Worm (Caenorhabditis elegans) whole organism, L2 larva: ENCODE data around the gene rhgf-1.

ENCODE experiments used
- F13H6.1 ChIP-seq: sonication (generic microtip); optimal IDR thresholded peaks from 2 replicates; lab custom pipeline; 2016; ENCODE audit warnings: missing genetic modification characterization, missing compliant biosample characterization
- R02D3.7 ChIP-seq: fragments of 150-350 bp; optimal IDR thresholded peaks from 2 replicates; lab custom pipeline; 2014; ENCODE audit warnings: missing biosample characterization, missing genetic modification characterization
- Y55F3AM.14 ChIP-seq: fragments of 200-800 bp; sonication (Bioruptor generic); optimal IDR thresholded peaks from 2 replicates; lab custom pipeline; 2018; ENCODE audit warnings: mild to moderate bottlenecking, missing genetic modification characterization, missing compliant biosample characterization
- ZK546.5 ChIP-seq: sonication (generic microtip); optimal IDR thresholded peaks from 2 replicates; lab custom pipeline; 2017; ENCODE audit warnings: missing biosample characterization, missing genetic modification characterization
- alr-1 ChIP-seq: fragments of 150-350 bp; optimal IDR thresholded peaks from 2 replicates; lab custom pipeline; 2014; ENCODE audit warnings: missing biosample characterization, missing genetic modification characterization
- ama-1 ChIP-seq: fragments of 150-350 bp; optimal IDR thresholded peaks from 2 replicates; lab custom pipeline; 2018; ENCODE audit warnings: inconsistent platforms
- crh-2 ChIP-seq: sonication (generic microtip); optimal IDR thresholded peaks from 2 replicates; lab custom pipeline; 2017; ENCODE audit warnings: missing biosample characterization, missing genetic modification characterization
- dmd-4 ChIP-seq: sonication (generic microtip); optimal IDR thresholded peaks from 2 replicates; lab custom pipeline; 2017; ENCODE audit warnings: missing biosample characterization, missing genetic modification characterization
- egl-27 ChIP-seq: sonication (generic microtip); optimal IDR thresholded peaks from 3 replicates; lab custom pipeline; 2017; ENCODE audit warnings: missing biosample characterization, missing genetic modification reagents, missing genetic modification characterization
- elt-1 ChIP-seq: fragments of 150-350 bp; optimal IDR thresholded peaks from 2 replicates; lab custom pipeline; 2014; ENCODE audit warnings: missing biosample characterization, missing genetic modification characterization
- fos-1 ChIP-seq: fragments of 150-350 bp; optimal IDR thresholded peaks from 2 replicates; lab custom pipeline; 2014; ENCODE audit warnings: missing biosample characterization, missing genetic modification characterization
- lin-39 ChIP-seq: fragments of 150-350 bp; optimal IDR thresholded peaks from 2 replicates; lab custom pipeline; 2014; ENCODE audit warnings: missing biosample characterization, missing genetic modification reagents, missing genetic modification characterization
- mab-5 ChIP-seq: fragments of 150-350 bp; optimal IDR thresholded peaks from 2 replicates; lab custom pipeline; 2014; ENCODE audit warnings: missing biosample characterization, missing genetic modification characterization
- mbf-1 ChIP-seq: sonication (generic microtip); optimal IDR thresholded peaks from 2 replicates; lab custom pipeline; 2017; ENCODE audit warnings: missing biosample characterization, missing genetic modification characterization
- nhr-10 ChIP-seq: sonication (generic microtip); optimal IDR thresholded peaks from 2 replicates; lab custom pipeline; 2017; ENCODE audit warnings: missing biosample characterization, missing genetic modification characterization
- nhr-12 ChIP-seq: fragments of 150-350 bp; optimal IDR thresholded peaks from 2 replicates; lab custom pipeline; 2014; ENCODE audit warnings: missing biosample characterization, missing genetic modification characterization
- nhr-129 ChIP-seq: fragments of 150-350 bp; optimal IDR thresholded peaks from 2 replicates; lab custom pipeline; 2014; ENCODE audit warnings: missing biosample characterization, missing genetic modification characterization
- nhr-21 ChIP-seq: fragments of 150-350 bp; optimal IDR thresholded peaks from 2 replicates; lab custom pipeline; 2014; ENCODE audit warnings: missing biosample characterization, missing genetic modification characterization
- nhr-237 ChIP-seq: fragments of 150-350 bp; optimal IDR thresholded peaks from 2 replicates; lab custom pipeline; 2014; ENCODE audit warnings: missing biosample characterization, missing genetic modification characterization
- nhr-25 ChIP-seq: fragments of 150-350 bp; sonication (generic microtip); optimal IDR thresholded peaks from 3 replicates; lab custom pipeline; 2014; ENCODE audit warnings: missing biosample characterization, missing genetic modification characterization
- nhr-6 ChIP-seq: fragments of 150-350 bp; optimal IDR thresholded peaks from 2 replicates; lab custom pipeline; 2014; ENCODE audit warnings: missing biosample characterization, missing genetic modification characterization
- nhr-77 ChIP-seq: fragments of 150-350 bp; optimal IDR thresholded peaks from 2 replicates; lab custom pipeline; 2014; ENCODE audit warnings: missing biosample characterization, missing genetic modification characterization
- peb-1 ChIP-seq: fragments of 150-350 bp; optimal IDR thresholded peaks from 2 replicates; lab custom pipeline; 2014; ENCODE audit warnings: missing biosample characterization, missing genetic modification characterization
- skn-1 ChIP-seq: sonication (generic microtip); optimal IDR thresholded peaks from 2 replicates; lab custom pipeline; 2017; ENCODE audit warnings: missing biosample characterization, missing genetic modification characterization
- snpc-4 ChIP-seq: fragments of 150-350 bp; optimal IDR thresholded peaks from 2 replicates; lab custom pipeline; 2014; ENCODE audit warnings: missing biosample characterization, missing genetic modification characterization
- unc-39 ChIP-seq: fragments of 150-350 bp; optimal IDR thresholded peaks from 2 replicates; lab custom pipeline; 2014; ENCODE audit warnings: missing biosample characterization, missing genetic modification characterization
- unc-62 ChIP-seq: fragments of 150-350 bp; optimal IDR thresholded peaks from 2 replicates; lab custom pipeline; 2014; ENCODE audit warnings: missing biosample characterization, missing genetic modification reagents, missing genetic modification characterization
- zag-1 ChIP-seq: fragments of 150-350 bp; optimal IDR thresholded peaks from 2 replicates; lab custom pipeline; 2014; ENCODE audit warnings: missing biosample characterization, missing genetic modification characterization
- ztf-11 ChIP-seq: sonication (generic microtip); optimal IDR thresholded peaks from 2 replicates; lab custom pipeline; 2017; ENCODE audit warnings: missing biosample characterization, missing genetic modification characterization

Gene rhgf-1

DNA sequence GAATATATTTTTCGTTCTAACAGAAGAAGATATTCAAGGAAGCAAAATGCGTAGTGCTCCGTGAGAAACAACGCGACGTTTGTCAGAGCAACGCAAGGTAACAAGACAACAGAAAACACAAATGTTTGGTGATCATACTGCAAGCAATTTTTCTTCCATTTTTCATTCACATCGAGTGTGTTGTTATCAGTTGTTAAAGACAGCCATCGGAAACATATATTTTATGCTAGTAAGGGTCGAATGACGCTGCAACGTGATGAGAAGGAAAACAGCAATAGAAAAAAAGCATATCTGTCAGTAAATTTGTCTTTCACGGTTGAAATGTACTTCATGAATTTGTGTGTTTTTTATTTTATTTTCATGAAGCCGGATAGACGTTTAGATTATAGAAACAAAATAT is 36.5 kb upstream of the rhgf-1 start:
- TF ChIP-seq nhr-25 (tag; lab: Kevin White, UChicago) (no peak), nhr-129 (tag; lab: Kevin White, UChicago) (peak; percentile 3), fos-1 (peak; percentile 55), skn-1 (tag; lab: Kevin White, UChicago) (no peak), F13H6.1 (tag; lab: Kevin White, UChicago) (no peak)
- TF ChIP-seq, all 48 proteins: peak for 2

DNA sequence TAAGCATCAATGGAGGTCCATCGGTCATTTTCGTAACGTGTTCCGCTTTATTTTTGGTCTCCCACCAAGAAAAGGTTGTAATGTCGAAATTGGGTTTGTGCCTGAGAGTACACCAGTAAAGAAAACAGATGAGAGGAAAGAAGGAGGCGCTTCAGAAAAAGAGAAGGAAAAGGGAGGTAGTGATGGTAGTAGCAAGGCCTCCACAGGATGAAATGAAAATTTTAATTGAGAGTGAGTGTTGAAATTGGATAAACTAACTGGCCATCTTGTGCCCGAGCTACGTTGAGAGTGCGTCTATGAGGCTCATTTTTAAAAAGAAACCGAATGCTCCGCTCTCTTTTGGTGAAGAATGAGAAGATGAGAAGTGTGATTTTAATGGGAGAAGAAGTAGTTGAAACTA is 34.7 kb upstream of the rhgf-1 start, which contains the start of gene R07A4.2:
R07A4.2 (minus strand) TSS at position 101 of the 400 bp plus-strand sequence.
- TF ChIP-seq lin-39 (tag; lab: Kevin White, UChicago) (no peak), nhr-6 (tag; lab: Kevin White, UChicago) (no peak), R02D3.7 (tag; lab: Kevin White, UChicago) (no peak), nhr-12 (tag; lab: Kevin White, UChicago) (no peak), mbf-1 (tag; lab: Kevin White, UChicago) (no peak), unc-39 (tag; lab: Kevin White, UChicago) (no peak), egl-27 (tag; lab: Kevin White, UChicago) (no peak), zag-1 (tag; lab: Kevin White, UChicago) (no peak), mab-5 (tag; lab: Kevin White, UChicago) (no peak), dmd-4 (tag; lab: Kevin White, UChicago) (no peak), nhr-77 (tag; lab: Kevin White, UChicago) (no peak), snpc-4 (tag; lab: Kevin White, UChicago) (no peak), skn-1 (tag; lab: Kevin White, UChicago) (no peak)

- TF ChIP-seq F13H6.1 (tag; lab: Kevin White, UChicago) (no peak), ztf-11 (tag; lab: Kevin White, UChicago) (no peak)
Measured at ce11 chrX:10734026-10734425, 22.4 kb upstream of the rhgf-1 start, which contains the start of gene egl-36. Gene egl-36, plus strand, starts transcription at chrX:10734326.

ce11 chrX:10731837-10732236 is 20.2 kb upstream of the rhgf-1 start:
- peak; percentile 20 for TF ChIP-seq nhr-21
- no peak for TF ChIP-seq skn-1 (tag; lab: Kevin White, UChicago)
- no peak for TF ChIP-seq R02D3.7 (tag; lab: Kevin White, UChicago)
- no peak for TF ChIP-seq ztf-11 (tag; lab: Kevin White, UChicago)
- TF ChIP-seq peb-1 = no peak
- TF ChIP-seq ama-1 (lab: Kevin White, UChicago) = no peak
- TF ChIP-seq nhr-25 (tag; lab: Kevin White, UChicago) = no peak
- no peak for TF ChIP-seq unc-62 (GFP tag; lab: Kevin White, UChicago)
- no peak for TF ChIP-seq nhr-6 (tag; lab: Kevin White, UChicago)
- TF ChIP-seq fos-1 = peak; percentile 4
- TF ChIP-seq mab-5 (tag; lab: Kevin White, UChicago) = no peak
- no peak for TF ChIP-seq nhr-10 (tag; lab: Kevin White, UChicago)
- no peak for TF ChIP-seq ZK546.5 (tag; lab: Kevin White, UChicago)
- peak; percentile 39 for TF ChIP-seq crh-2 (tag; lab: Kevin White, UChicago)

DNA sequence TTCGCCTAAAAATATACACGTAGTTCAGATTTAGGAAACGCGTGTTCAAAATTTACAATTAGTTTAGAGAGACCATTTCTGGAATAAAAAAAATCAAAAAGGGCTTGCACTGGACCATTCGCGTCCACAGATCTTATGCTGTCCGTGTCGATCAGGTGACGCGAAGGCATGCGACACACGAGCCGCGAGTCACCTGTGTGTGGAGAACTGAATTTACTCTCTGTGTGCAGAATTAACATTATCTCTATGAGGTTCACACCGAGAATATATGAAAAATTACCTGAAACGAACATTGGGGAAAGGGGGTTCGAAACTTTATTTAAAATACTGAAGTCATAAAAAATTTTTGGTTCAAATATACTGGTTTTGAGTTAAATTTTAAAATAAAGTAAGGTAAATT is 16.0 kb upstream of the rhgf-1 start:
- TF ChIP-seq elt-1 = no peak
- no peak for TF ChIP-seq nhr-25 (tag; lab: Kevin White, UChicago)

- TF ChIP-seq lin-39 (tag; lab: Kevin White, UChicago) (no peak), nhr-25 (tag; lab: Kevin White, UChicago) (no peak), nhr-237 (tag; lab: Kevin White, UChicago) (no peak), Y55F3AM.14 (GFP tag; lab: Kevin White, UChicago) (no peak), crh-2 (tag; lab: Kevin White, UChicago) (no peak), ZK546.5 (tag; lab: Kevin White, UChicago) (no peak), alr-1 (tag; lab: Kevin White, UChicago) (no peak), zag-1 (tag; lab: Kevin White, UChicago) (no peak), R02D3.7 (tag; lab: Kevin White, UChicago) (no peak), unc-62 (GFP tag; lab: Kevin White, UChicago) (no peak), egl-27 (tag; lab: Kevin White, UChicago) (no peak), F13H6.1 (tag; lab: Kevin White, UChicago) (no peak), nhr-12 (tag; lab: Kevin White, UChicago) (no peak)
Measured at ce11 chrX:10721954-10722353, 10.3 kb upstream of the rhgf-1 start, which contains the start of gene mbr-1. Gene mbr-1, minus strand, starts transcription at chrX:10722054.
